Fruit fly (Drosophila melanogaster) whole organism, prepupa: ENCODE measurements around the gene CtBP.

Experiments used
- CG11902 ChIP-seq: fragments of 200-800 bp; sonication (Bioruptor generic); optimal IDR thresholded peaks from 3 replicates; lab custom pipeline; 2016; ENCODE audit warnings: missing biosample characterization, missing genetic modification characterization
- CG8119 ChIP-seq: fragments of 200-800 bp; sonication (Bioruptor generic); IDR thresholded peaks from 3 replicates; pipeline ENCODE4 v1.3.6; 2022; ENCODE audit warnings: missing biosample characterization, missing genetic modification characterization
- Eip78C ChIP-seq: fragments of 200-800 bp; sonication (Bioruptor generic); peaks from one replicate; lab custom pipeline; 2016; ENCODE audit warnings: missing biosample characterization, missing genetic modification characterization
- Gug ChIP-seq: fragments of 200-800 bp; sonication (Bioruptor generic); IDR thresholded peaks from 2 replicates; pipeline ENCODE4 v1.3.6; 2022; ENCODE audit warnings: missing biosample characterization, missing genetic modification characterization

- TF ChIP-seq Eip78C (GFP tag; lab: Kevin White, UChicago) (no peak), CG8119 (GFP tag; lab: Robert Waterston, UW) (no peak), CG11902 (GFP tag; lab: Kevin White, UChicago) (no peak), Gug (GFP tag; lab: Robert Waterston, UW) (no peak)
Measured at dm6 chr3R:13072052-13072451, 60.6 kb downstream of the CtBP start.
